Worm (Caenorhabditis elegans) whole organism, L1 larva: ENCODE results near the gene ZK1128.7.
A peak's percentile ranks its signal among the peaks of the same experiment; 100 is the strongest.

Experiments
- C04F5.9 ChIP-seq: sonication (generic microtip); optimal IDR thresholded peaks from 2 replicates; lab custom pipeline; 2016; ENCODE audit warnings: missing genetic modification characterization, missing compliant biosample characterization
- C16A3.4 ChIP-seq: fragments of 150-350 bp; optimal IDR thresholded peaks from 2 replicates; lab custom pipeline; 2014; ENCODE audit warnings: missing biosample characterization, missing genetic modification characterization
- C34B4.2 ChIP-seq: sonication (generic microtip); optimal IDR thresholded peaks from 2 replicates; lab custom pipeline; 2017; ENCODE audit warnings: mild to moderate bottlenecking, missing genetic modification characterization, missing compliant biosample characterization
- F16B12.6 ChIP-seq: fragments of 150-350 bp; optimal IDR thresholded peaks from 2 replicates; lab custom pipeline; 2014; ENCODE audit warnings: missing biosample characterization, missing genetic modification characterization
- aha-1 ChIP-seq: fragments of 150-350 bp; optimal IDR thresholded peaks from 2 replicates; lab custom pipeline; 2014; ENCODE audit warnings: missing biosample characterization, missing genetic modification characterization
- alr-1 ChIP-seq: fragments of 200-800 bp; sonication (Bioruptor generic); optimal IDR thresholded peaks from 2 replicates; lab custom pipeline; 2018; ENCODE audit warnings: borderline replicate concordance, mild to moderate bottlenecking, missing genetic modification characterization, missing compliant biosample characterization
- ama-1 ChIP-seq: fragments of 150-350 bp; optimal IDR thresholded peaks from 2 replicates; lab custom pipeline; 2014
- blmp-1 ChIP-seq: fragments of 150-350 bp; optimal IDR thresholded peaks from 2 replicates; lab custom pipeline; 2014; ENCODE audit warnings: missing biosample characterization, missing genetic modification characterization
- ceh-63 ChIP-seq: fragments of 200-800 bp; sonication (Bioruptor generic); optimal IDR thresholded peaks from 2 replicates; lab custom pipeline; 2018; ENCODE audit warnings: mild to moderate bottlenecking, missing genetic modification characterization, missing compliant biosample characterization
- ceh-82 ChIP-seq, 3 experiments: fragments of 150-350 bp in 1 of 3; sonication (generic microtip) in 2 of 3; optimal IDR thresholded peaks; 2 replicates each; lab custom pipeline; 2014 to 2017; ENCODE audit warnings: missing biosample characterization in 3 of 3, missing genetic modification characterization in 3 of 3
- ceh-90 ChIP-seq: sonication (generic microtip); optimal IDR thresholded peaks from 2 replicates; lab custom pipeline; 2016; ENCODE audit warnings: missing genetic modification characterization, missing compliant biosample characterization
- dpl-1 ChIP-seq, 3 experiments: fragments of 150-350 bp in 2 of 3; sonication (generic microtip) in 1 of 3; optimal IDR thresholded peaks; 2 replicates each; lab custom pipeline; 2014 to 2017; ENCODE audit warnings: missing biosample characterization in 3 of 3, missing genetic modification characterization in 3 of 3, missing genetic modification reagents in 3 of 3
- dsc-1 ChIP-seq: sonication (generic microtip); optimal IDR thresholded peaks from 2 replicates; lab custom pipeline; 2016; ENCODE audit warnings: mild to moderate bottlenecking, missing genetic modification characterization, missing compliant biosample characterization
- efl-1 ChIP-seq, 4 experiments: fragments of 150-350 bp; optimal IDR thresholded peaks in 3 of 4; peaks in 1 of 4; 1 replicate in 1 of 4; 2 replicates in 3 of 4; lab custom pipeline; 2014; ENCODE audit warnings: missing biosample characterization in 2 of 4, missing genetic modification characterization in 2 of 4, missing genetic modification reagents in 2 of 4
- egl-13 ChIP-seq: sonication (generic microtip); optimal IDR thresholded peaks from 2 replicates; lab custom pipeline; 2016; ENCODE audit warnings: missing genotype, missing genetic modification reagents, missing genetic modification characterization, missing compliant biosample characterization
- egl-27 ChIP-seq, 2 experiments: fragments of 150-350 bp in 1 of 2; sonication (generic microtip); optimal IDR thresholded peaks; 3 replicates each; lab custom pipeline; 2017 to 2018; ENCODE audit warnings: missing biosample characterization in 2 of 2, missing genetic modification characterization in 2 of 2, missing genetic modification reagents in 2 of 2
- fkh-10 ChIP-seq: sonication (generic microtip); optimal IDR thresholded peaks from 2 replicates; lab custom pipeline; 2017; ENCODE audit warnings: missing biosample characterization, missing genetic modification reagents, missing genetic modification characterization
- fkh-4 ChIP-seq: sonication (generic microtip); optimal IDR thresholded peaks from 2 replicates; lab custom pipeline; 2016; ENCODE audit warnings: missing compliant biosample characterization, missing genetic modification characterization, borderline replicate concordance
- fkh-8 ChIP-seq: sonication (generic microtip); optimal IDR thresholded peaks from 2 replicates; lab custom pipeline; 2016; ENCODE audit warnings: mild to moderate bottlenecking, missing genetic modification characterization, missing compliant biosample characterization
- hlh-17 ChIP-seq: fragments of 200-800 bp; sonication (Bioruptor generic); optimal IDR thresholded peaks from 2 replicates; lab custom pipeline; 2018; ENCODE audit warnings: missing genetic modification characterization, mild to moderate bottlenecking, missing compliant biosample characterization, moderate library complexity, borderline replicate concordance
- hlh-4 ChIP-seq: sonication (generic microtip); optimal IDR thresholded peaks from 2 replicates; lab custom pipeline; 2016; ENCODE audit warnings: mild to moderate bottlenecking, missing genetic modification characterization, missing compliant biosample characterization
- irx-1 ChIP-seq: sonication (generic microtip); optimal IDR thresholded peaks from 2 replicates; lab custom pipeline; 2016; ENCODE audit warnings: missing genetic modification characterization, missing compliant biosample characterization
- isw-1 ChIP-seq: fragments of 200-800 bp; sonication (Bioruptor generic); IDR thresholded peaks from 2 replicates; pipeline ENCODE4 v1.3.6; 2022; ENCODE audit warnings: missing genetic modification characterization, missing compliant biosample characterization
- jun-1 ChIP-seq: fragments of 150-350 bp; optimal IDR thresholded peaks from 2 replicates; lab custom pipeline; 2014; ENCODE audit warnings: missing biosample characterization, missing genetic modification reagents, missing genetic modification characterization
- lin-14 ChIP-seq: fragments of 200-800 bp; sonication (Bioruptor generic); optimal IDR thresholded peaks from 2 replicates; lab custom pipeline; 2018; ENCODE audit warnings: mild to moderate bottlenecking, missing genetic modification characterization, moderate library complexity, missing compliant biosample characterization
- lin-35 ChIP-seq, 2 experiments: fragments of 150-350 bp; optimal IDR thresholded peaks; 2 replicates each; lab custom pipeline; 2014; ENCODE audit warnings: missing biosample characterization in 2 of 2, missing genetic modification characterization in 2 of 2, missing genetic modification reagents in 2 of 2
- lir-3 ChIP-seq: sonication (generic microtip); optimal IDR thresholded peaks from 2 replicates; lab custom pipeline; 2016; ENCODE audit warnings: mild to moderate bottlenecking, missing genetic modification characterization, moderate library complexity, missing compliant biosample characterization; ENCODE audit not compliant: poor library complexity
- lsy-2 ChIP-seq, 2 experiments: fragments of 150-350 bp; optimal IDR thresholded peaks; 2 replicates each; lab custom pipeline; 2014; ENCODE audit warnings: missing biosample characterization in 2 of 2, missing genetic modification characterization in 2 of 2
- mab-9 ChIP-seq: fragments of 200-800 bp; sonication (Bioruptor generic); IDR thresholded peaks from 2 replicates; pipeline ENCODE4 v1.3.6; 2022; ENCODE audit warnings: missing genetic modification reagents, missing genetic modification characterization, missing compliant biosample characterization
- mef-2 ChIP-seq: fragments of 150-350 bp; optimal IDR thresholded peaks from 2 replicates; lab custom pipeline; 2014; ENCODE audit warnings: missing biosample characterization, missing genetic modification characterization
- mep-1 ChIP-seq: fragments of 150-350 bp; optimal IDR thresholded peaks from 2 replicates; lab custom pipeline; 2014; ENCODE audit warnings: missing biosample characterization, missing genetic modification characterization
- nhr-11 ChIP-seq: fragments of 150-350 bp; optimal IDR thresholded peaks from 2 replicates; lab custom pipeline; 2014; ENCODE audit warnings: missing biosample characterization, missing genetic modification characterization
- nhr-19 ChIP-seq: fragments of 200-800 bp; sonication (Bioruptor generic); conservative IDR thresholded peaks from 2 replicates; pipeline ENCODE4 v1.3.6; 2022; ENCODE audit warnings: missing genetic modification characterization, missing compliant biosample characterization
- nhr-237 ChIP-seq: fragments of 150-350 bp; optimal IDR thresholded peaks from 2 replicates; lab custom pipeline; 2014; ENCODE audit warnings: missing biosample characterization, missing genetic modification characterization
- nhr-28 ChIP-seq: fragments of 150-350 bp; optimal IDR thresholded peaks from 2 replicates; lab custom pipeline; 2014; ENCODE audit warnings: missing biosample characterization, missing genetic modification characterization
- nhr-77 ChIP-seq: fragments of 150-350 bp; optimal IDR thresholded peaks from 2 replicates; lab custom pipeline; 2014; ENCODE audit warnings: missing biosample characterization, missing genetic modification characterization
- nhr-85 ChIP-seq: sonication (generic microtip); peaks from one replicate; lab custom pipeline; 2016; ENCODE audit warnings: missing genetic modification characterization, inconsistent platforms, missing compliant biosample characterization
- nhr-90 ChIP-seq: sonication (generic microtip); optimal IDR thresholded peaks from 2 replicates; lab custom pipeline; 2016; ENCODE audit warnings: mild to moderate bottlenecking, missing genetic modification characterization, missing compliant biosample characterization; ENCODE audit not compliant: poor library complexity
- pax-3 ChIP-seq: fragments of 200-800 bp; sonication (Bioruptor generic); optimal IDR thresholded peaks from 2 replicates; lab custom pipeline; 2018; ENCODE audit warnings: mild to moderate bottlenecking, missing genetic modification characterization, moderate library complexity, missing compliant biosample characterization
- rnt-1 ChIP-seq: sonication (generic microtip); optimal IDR thresholded peaks from 2 replicates; lab custom pipeline; 2016; ENCODE audit warnings: mild to moderate bottlenecking, missing genetic modification characterization, moderate library complexity, missing compliant biosample characterization
- sox-4 ChIP-seq: sonication (generic microtip); optimal IDR thresholded peaks from 2 replicates; lab custom pipeline; 2016; ENCODE audit warnings: missing genetic modification characterization, missing compliant biosample characterization
- tbx-2 ChIP-seq: sonication (generic microtip); optimal IDR thresholded peaks from 2 replicates; lab custom pipeline; 2016; ENCODE audit warnings: missing genetic modification characterization, missing compliant biosample characterization
- unc-30 ChIP-seq: sonication (generic microtip); optimal IDR thresholded peaks from 2 replicates; lab custom pipeline; 2017; ENCODE audit warnings: missing biosample characterization, missing genetic modification characterization
- unc-98 ChIP-seq: fragments of 200-800 bp; sonication (Bioruptor generic); IDR thresholded peaks from 2 replicates; pipeline ENCODE4 v1.3.6; 2022; ENCODE audit warnings: missing genetic modification characterization, missing compliant biosample characterization
- zip-4 ChIP-seq: fragments of 200-800 bp; sonication (Bioruptor generic); optimal IDR thresholded peaks from 2 replicates; lab custom pipeline; 2018; ENCODE audit warnings: mild to moderate bottlenecking, missing genetic modification characterization, moderate library complexity, missing compliant biosample characterization
- ztf-11 ChIP-seq, 2 experiments: sonication (generic microtip); optimal IDR thresholded peaks; 2 replicates each; lab custom pipeline; 2016 to 2017; ENCODE audit warnings: missing genetic modification characterization in 2 of 2, missing biosample characterization in 1 of 2, missing compliant biosample characterization in 1 of 2
- ztf-4 ChIP-seq: fragments of 150-350 bp; optimal IDR thresholded peaks from 2 replicates; lab custom pipeline; 2014; ENCODE audit warnings: missing biosample characterization, missing genetic modification characterization

The ZK1128.7 gene

ce11 chrIII:10120076-10120831, 16.6 kb upstream of the ZK1128.7 start, which contains the start of the genes gtf-2H3 and ham-3:
Gene gtf-2H3 (minus strand): TSS chrIII:10120148.
Gene ham-3 (plus strand): TSS chrIII:10120781.
- TF ChIP-seq mep-1 (tag; lab: Kevin White, UChicago): peak; percentile 2
- TF ChIP-seq unc-30 (tag; lab: Kevin White, UChicago): no peak
- no peak for TF ChIP-seq irx-1
- TF ChIP-seq efl-1 (optimal IDR thresholded peaks at IDR 0.05; lab: Kevin White, UChicago): peak; percentile 13 to 28
- peak; percentile 3 to 35 for TF ChIP-seq efl-1 (GFP tag; optimal IDR thresholded peaks at IDR 0.05 in 1 of 2; lab: Kevin White, UChicago)
- no peak for TF ChIP-seq nhr-28 (tag; lab: Kevin White, UChicago)
- no peak for TF ChIP-seq fkh-10 (GFP tag; lab: Kevin White, UChicago)
- no peak for TF ChIP-seq blmp-1 (tag; lab: Kevin White, UChicago)
- TF ChIP-seq ceh-63 (GFP tag; lab: Kevin White, UChicago): no peak
- TF ChIP-seq lsy-2 (tag; optimal IDR thresholded peaks at IDR 0.05; lab: Kevin White, UChicago): peak in 1 of 2 experiments; percentile 28
- TF ChIP-seq rnt-1 (tag; lab: Kevin White, UChicago): peak; percentile 19
- no peak for TF ChIP-seq unc-98 (GFP tag; lab: Robert Waterston, UW)
- TF ChIP-seq C34B4.2 (tag; lab: Kevin White, UChicago): no peak
- TF ChIP-seq egl-13 (tag; lab: Kevin White, UChicago): no peak
- no peak for TF ChIP-seq nhr-90 (tag; lab: Kevin White, UChicago)
- peak; percentile 15 for TF ChIP-seq F16B12.6 (tag; lab: Kevin White, UChicago)
- no peak for TF ChIP-seq egl-27 (tag; optimal IDR thresholded peaks at IDR 0.05; lab: Kevin White, UChicago)
- TF ChIP-seq alr-1 (tag; lab: Kevin White, UChicago): no peak
- peak in 1 of 3 experiments; percentile 15 for TF ChIP-seq ceh-82 (tag; optimal IDR thresholded peaks at IDR 0.05; lab: Kevin White, UChicago)
- no peak for TF ChIP-seq jun-1 (tag; lab: Kevin White, UChicago)
- no peak for TF ChIP-seq ztf-4 (tag; lab: Kevin White, UChicago)
- TF ChIP-seq pax-3 (tag; lab: Kevin White, UChicago): no peak
- TF ChIP-seq dsc-1 (tag; lab: Kevin White, UChicago): peak; percentile 6
- TF ChIP-seq hlh-4: no peak
- TF ChIP-seq nhr-85: no peak
- peak; percentile 59 for TF ChIP-seq lin-14
- no peak for TF ChIP-seq zip-4 (GFP tag; lab: Kevin White, UChicago)
- TF ChIP-seq dpl-1 (GFP tag; optimal IDR thresholded peaks at IDR 0.05; lab: Kevin White, UChicago): no peak
- TF ChIP-seq nhr-77 (tag; lab: Kevin White, UChicago): no peak
- no peak for TF ChIP-seq mab-9 (GFP tag; lab: Robert Waterston, UW)
- TF ChIP-seq ama-1 (lab: Kevin White, UChicago): no peak
- peak in 1 of 2 experiments; percentile 6 for TF ChIP-seq ztf-11 (tag; optimal IDR thresholded peaks at IDR 0.05; lab: Kevin White, UChicago)
- no peak for TF ChIP-seq nhr-237 (tag; lab: Kevin White, UChicago)
- peak; percentile 32 for TF ChIP-seq lir-3 (tag; lab: Kevin White, UChicago)

ce11 chrIII:10123586-10124233, 13.1 kb upstream of the ZK1128.7 start, which contains the start of gene ttll-4:
Gene ttll-4 (plus strand): TSS chrIII:10124183.
- TF ChIP-seq mef-2 (no peak), nhr-19 (GFP tag; lab: Robert Waterston, UW) (peak; percentile 61), ceh-90 (tag; lab: Kevin White, UChicago) (no peak), isw-1 (GFP tag; lab: Robert Waterston, UW) (peak; percentile 78), ztf-11 (tag; optimal IDR thresholded peaks at IDR 0.05; lab: Kevin White, UChicago) (peak in 1 of 2 experiments; percentile 67), tbx-2 (tag; lab: Kevin White, UChicago) (peak; percentile 59), hlh-17 (GFP tag; lab: Kevin White, UChicago) (no peak), F16B12.6 (tag; lab: Kevin White, UChicago) (no peak), nhr-90 (tag; lab: Kevin White, UChicago) (peak; percentile 31), fkh-8 (tag; lab: Kevin White, UChicago) (peak; percentile 56), sox-4 (tag; lab: Kevin White, UChicago) (no peak), nhr-85 (no peak), aha-1 (tag; lab: Kevin White, UChicago) (no peak), blmp-1 (tag; lab: Kevin White, UChicago) (no peak), lsy-2 (tag; optimal IDR thresholded peaks at IDR 0.05; lab: Kevin White, UChicago) (peak; percentile 43 to 55), nhr-11 (tag; lab: Kevin White, UChicago) (no peak), ceh-82 (tag; optimal IDR thresholded peaks at IDR 0.05; lab: Kevin White, UChicago) (peak; percentile 34 to 53 (median 46)), jun-1 (tag; lab: Kevin White, UChicago) (no peak), lin-35 (GFP tag; optimal IDR thresholded peaks at IDR 0.05; lab: Kevin White, UChicago) (peak in 1 of 2 experiments; percentile 15), fkh-4 (tag; lab: Kevin White, UChicago) (peak; percentile 29), C04F5.9 (no peak), C16A3.4 (tag; lab: Kevin White, UChicago) (no peak)
